Fruit fly (Drosophila melanogaster): ENCODE results near the gene CkIalpha.

CkIalpha gene

dm6 chrX:12629564-12629963 is 23.9 kb upstream of the CkIalpha start, which contains the start of the genes Aven and CG2540:
Gene Aven, minus strand, starts transcription at chrX:12629640.
Gene CG2540, plus strand, starts transcription at chrX:12629878.
- TF ChIP-seq trh (GFP tag; optimal IDR thresholded peaks at IDR 0.05) (no peak), ken (GFP tag; IDR thresholded peaks at IDR 0.05) (0 out of 3 replicates have a peak, but pooled peaks have one; percentile 38), en (GFP tag; optimal IDR thresholded peaks at IDR 0.05) (no peak), CG9876 (GFP tag; optimal IDR thresholded peaks at IDR 0.05) (no peak), esg (GFP tag; conservative IDR thresholded peaks at IDR 0.05) (peak; percentile 54), Ets97D (GFP tag; optimal IDR thresholded peaks at IDR 0.05) (no peak), CG31441 (GFP tag; IDR thresholded peaks at IDR 0.05) (peak; percentile 92), Gug (GFP tag; IDR thresholded peaks at IDR 0.05) (0 out of 4 replicates have a peak, but pooled peaks have one; percentile 8), CG14050 (GFP tag; IDR thresholded peaks at IDR 0.05) (peak; percentile 33; the same call in 1 of the 3 replicates), H2.0 (GFP tag; IDR thresholded peaks at IDR 0.05) (peak; percentile 45; the same call in 1 of the 2 replicates), CG15696 (tag; optimal IDR thresholded peaks at IDR 0.05) (peak; percentile 89), CG43689 (GFP tag; IDR thresholded peaks at IDR 0.05) (no peak), CG16779 (GFP tag; IDR thresholded peaks at IDR 0.05) (no peak), pb (GFP tag; optimal IDR thresholded peaks at IDR 0.05) (no peak), pfk (GFP tag; optimal IDR thresholded peaks at IDR 0.05) (no peak), PHDP (tag; optimal IDR thresholded peaks at IDR 0.05) (peak; percentile 88), CG7963 (GFP tag; IDR thresholded peaks at IDR 0.05; ENCODE audit: partially characterized antibody) (no peak), Atf6 (GFP tag; IDR thresholded peaks at IDR 0.05) (peak; percentile 32; the same call in 1 of the 2 replicates), Hr78 (GFP tag; optimal IDR thresholded peaks at IDR 0.05) (peak in 1 of 2 experiments; percentile 47), BtbVII (GFP tag; optimal IDR thresholded peaks at IDR 0.05) (peak; percentile 84), CG2120 (GFP tag; optimal IDR thresholded peaks at IDR 0.05) (peak; percentile 56), Oaz (GFP tag; IDR thresholded peaks at IDR 0.05) (no peak), Med (GFP tag) (peak; percentile 28), CG10431 (GFP tag; optimal IDR thresholded peaks at IDR 0.05) (peak; percentile 56), Dbx (GFP tag; IDR thresholded peaks at IDR 0.05) (peak; percentile 71; the same call in 2 of the 3 replicates), CG7372 (GFP tag; IDR thresholded peaks at IDR 0.05) (peak; percentile 59), fd102C (GFP tag; optimal IDR thresholded peaks at IDR 0.05) (no peak), CG42726 (GFP tag; IDR thresholded peaks at IDR 0.05; ENCODE audit: partially characterized antibody) (no peak), run (tag; optimal IDR thresholded peaks at IDR 0.05) (peak; percentile 60), CG10267 (tag; optimal IDR thresholded peaks at IDR 0.05) (peak; percentile 84), Ada2b (GFP tag; IDR thresholded peaks at IDR 0.05) (peak; percentile 40; the same call in 1 of the 2 replicates), pum (GFP tag; optimal IDR thresholded peaks at IDR 0.05) (no peak), E2f1 (GFP tag; IDR thresholded peaks at IDR 0.05) (peak; percentile 69), CG12942 (GFP tag; optimal IDR thresholded peaks at IDR 0.05) (peak; percentile 59), CG17385 (GFP tag; optimal IDR thresholded peaks at IDR 0.05) (peak; percentile 84), Usf (GFP tag; optimal IDR thresholded peaks at IDR 0.05) (peak; percentile 37), fu2 (GFP tag; optimal IDR thresholded peaks at IDR 0.05) (no peak), yki (optimal IDR thresholded peaks at IDR 0.05) (no peak), Bdp1 (GFP tag; optimal IDR thresholded peaks at IDR 0.05) (no peak), chif (GFP tag; optimal IDR thresholded peaks at IDR 0.05) (no peak), Scr (GFP tag; IDR thresholded peaks at IDR 0.05; ENCODE audit: partially characterized antibody) (0 out of 2 replicates have a peak, but pooled peaks have one; percentile 13), TFAM (GFP tag; optimal IDR thresholded peaks at IDR 0.05) (no peak), CG3847 (GFP tag; IDR thresholded peaks at IDR 0.05) (peak; percentile 86), CG1602 (GFP tag; optimal IDR thresholded peaks at IDR 0.05) (peak; percentile 52), Hey (tag; optimal IDR thresholded peaks at IDR 0.05) (peak; percentile 1), inv (GFP tag; IDR thresholded peaks at IDR 0.05; ENCODE audit: partially characterized antibody) (no peak), Doc3 (GFP tag; IDR thresholded peaks at IDR 0.05; ENCODE audit: partially characterized antibody) (no peak), CG6854 (GFP tag; optimal IDR thresholded peaks at IDR 0.05) (peak; percentile 81), CG3838 (GFP tag; optimal IDR thresholded peaks at IDR 0.05) (no peak), rib (GFP tag; IDR thresholded peaks at IDR 0.05) (0 out of 2 replicates have a peak, but pooled peaks have one; percentile 63), Bteb2 (GFP tag; optimal IDR thresholded peaks at IDR 0.05) (no peak)

Measured in whole organism, embryonic.